Fruit fly (Drosophila melanogaster): Measurements from ENCODE around the gene CG10761.

DNA sequence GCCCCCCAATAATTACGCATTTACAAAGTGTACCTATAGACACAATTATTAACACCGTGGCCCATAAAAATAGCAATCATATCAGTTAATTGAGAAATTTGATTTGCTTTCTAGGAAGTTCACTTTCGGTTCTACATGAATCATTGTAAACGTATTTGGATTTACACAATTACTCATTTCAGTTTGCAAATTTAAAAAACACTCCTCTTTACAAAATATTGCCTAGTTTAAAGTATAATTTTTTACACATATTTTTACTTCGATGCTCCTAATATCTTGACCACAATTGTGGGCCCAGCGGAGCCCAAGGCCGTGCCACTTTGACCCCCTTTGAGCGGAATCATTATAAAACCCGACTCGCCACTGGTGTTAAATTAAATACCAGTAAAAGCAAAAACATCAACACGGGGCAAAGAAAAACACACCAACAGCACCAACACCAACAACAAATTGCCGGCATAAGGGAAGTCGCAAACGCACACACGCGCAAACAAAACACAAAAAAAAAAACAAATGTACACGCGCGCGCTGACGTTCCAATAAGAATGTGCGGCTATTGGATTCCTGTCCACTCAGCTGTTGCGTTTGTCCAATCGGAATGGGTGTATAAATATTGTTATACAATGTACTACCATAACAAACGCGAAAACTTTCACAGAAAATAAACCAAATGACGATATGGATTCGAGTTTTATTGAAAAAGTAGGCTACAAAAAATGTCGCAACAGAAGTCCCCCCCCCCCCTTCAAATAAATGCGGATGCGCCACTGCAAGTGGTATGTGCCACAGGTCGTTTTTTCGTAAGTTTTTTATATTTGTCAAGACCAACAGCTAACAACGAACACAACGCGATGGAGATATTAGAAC lies 47.9 kb downstream of the CG10761 start:
- no peak for TF ChIP-seq CG8478 (optimal IDR thresholded peaks at IDR 0.05)
- TF ChIP-seq EcR (GFP tag; optimal IDR thresholded peaks at IDR 0.05), result no peak
